Fruit fly (Drosophila melanogaster) whole organism, embryonic: ENCODE data around the gene Gprk2.

Experiments used
- Atf-2 ChIP-seq: fragments of 200-800 bp; sonication (Bioruptor generic); optimal IDR thresholded peaks from 2 replicates; lab custom pipeline; 2016; ENCODE audit warnings: missing biosample characterization, missing genetic modification characterization
- CG11696 ChIP-seq: fragments of 200-800 bp; sonication (Bioruptor generic); IDR thresholded peaks from 2 replicates; pipeline ENCODE4 v1.3.6; 2022; ENCODE audit warnings: missing biosample characterization, missing genetic modification characterization
- CG12769 ChIP-seq: fragments of 200-800 bp; sonication (Bioruptor generic); optimal IDR thresholded peaks from 2 replicates; lab custom pipeline; 2019; ENCODE audit warnings: missing biosample characterization, mild to moderate bottlenecking, missing genetic modification characterization, moderate library complexity
- CG13775 ChIP-seq: fragments of 200-800 bp; sonication (Bioruptor generic); optimal IDR thresholded peaks from 3 replicates; lab custom pipeline; 2017; ENCODE audit warnings: missing biosample characterization, mild to moderate bottlenecking, missing genetic modification characterization
- CG17186 ChIP-seq: fragments of 200-800 bp; sonication (Bioruptor generic); optimal IDR thresholded peaks from 3 replicates; lab custom pipeline; 2017; ENCODE audit warnings: missing biosample characterization, missing genetic modification reagents, missing genetic modification characterization
- CG1792 ChIP-seq: fragments of 200-800 bp; sonication (Bioruptor generic); optimal IDR thresholded peaks from 2 replicates; lab custom pipeline; 2016; ENCODE audit warnings: missing biosample characterization, missing genetic modification characterization
- CG18262 ChIP-seq: fragments of 200-800 bp; optimal IDR thresholded peaks from 3 replicates; lab custom pipeline; 2019; ENCODE audit warnings: missing biosample characterization, mild to moderate bottlenecking, missing genetic modification characterization, moderate library complexity
- CG30403 ChIP-seq: fragments of 200-800 bp; sonication (Bioruptor generic); optimal IDR thresholded peaks from 3 replicates; lab custom pipeline; 2016; ENCODE audit warnings: missing biosample characterization, missing genetic modification characterization
- CG30431 ChIP-seq: fragments of 200-800 bp; sonication (Bioruptor generic); optimal IDR thresholded peaks from 2 replicates; lab custom pipeline; 2017; ENCODE audit warnings: missing biosample characterization, missing genetic modification characterization
- CG3163 ChIP-seq: fragments of 200-800 bp; sonication (Bioruptor generic); optimal IDR thresholded peaks from 3 replicates; lab custom pipeline; 2016; ENCODE audit warnings: missing biosample characterization, missing genetic modification characterization
- CG33557 ChIP-seq: fragments of 200-800 bp; sonication (Bioruptor generic); optimal IDR thresholded peaks from 2 replicates; lab custom pipeline; 2019; ENCODE audit warnings: missing biosample characterization, mild to moderate bottlenecking, missing genetic modification characterization, moderate library complexity
- CG4360 ChIP-seq: fragments of 200-800 bp; sonication (Bioruptor generic); IDR thresholded peaks from 2 replicates; pipeline ENCODE4 v1.3.6; 2022; ENCODE audit warnings: missing biosample characterization, missing genetic modification characterization
- CG4730 ChIP-seq: fragments of 200-800 bp; sonication (Bioruptor generic); IDR thresholded peaks from 2 replicates; pipeline ENCODE4 v1.3.6; 2022; ENCODE audit warnings: missing biosample characterization, missing genetic modification characterization
- CG4820 ChIP-seq: fragments of 200-800 bp; sonication (Bioruptor generic); optimal IDR thresholded peaks from 3 replicates; lab custom pipeline; 2016; ENCODE audit warnings: missing biosample characterization, missing genetic modification characterization
- CG7786 ChIP-seq: fragments of 200-800 bp; sonication (Bioruptor generic); optimal IDR thresholded peaks from 2 replicates; lab custom pipeline; 2016; ENCODE audit warnings: missing biosample characterization, missing genetic modification characterization
- CG7839 ChIP-seq: fragments of 200-800 bp; sonication (Bioruptor generic); optimal IDR thresholded peaks from 3 replicates; lab custom pipeline; 2018; ENCODE audit warnings: missing biosample characterization, mild to moderate bottlenecking, missing genetic modification characterization, moderate library complexity
- CG7987 ChIP-seq: fragments of 200-800 bp; sonication (Bioruptor generic); optimal IDR thresholded peaks from 2 replicates; lab custom pipeline; 2018; ENCODE audit warnings: missing biosample characterization, mild to moderate bottlenecking, missing genetic modification characterization, moderate library complexity
- CG8765 ChIP-seq: fragments of 200-800 bp; sonication (Bioruptor generic); IDR thresholded peaks from 2 replicates; pipeline ENCODE4 v1.3.6; 2022; ENCODE audit warnings: missing biosample characterization, missing genetic modification characterization
- CG9817 ChIP-seq: fragments of 200-800 bp; sonication (Bioruptor generic); optimal IDR thresholded peaks from 2 replicates; lab custom pipeline; 2018; ENCODE audit warnings: missing biosample characterization, mild to moderate bottlenecking, missing genetic modification characterization, moderate library complexity
- CG9876 ChIP-seq: fragments of 200-800 bp; sonication (Bioruptor generic); optimal IDR thresholded peaks from 2 replicates; lab custom pipeline; 2016; ENCODE audit warnings: missing biosample characterization, missing genetic modification characterization
- D ChIP-seq, 2 experiments: fragments of 200-800 bp in 1 of 2; fragments of >200 bp in 1 of 2; sonication (Bioruptor generic) in 1 of 2; optimal IDR thresholded peaks; 2 replicates in 1 of 2; 3 replicates in 1 of 2; lab custom pipeline; 2017; ENCODE audit warnings: mild to moderate bottlenecking in 1 of 2, missing biosample characterization in 1 of 2, missing genetic modification characterization in 1 of 2, missing genetic modification reagents in 1 of 2
- D19B ChIP-seq: fragments of 200-800 bp; sonication (Bioruptor generic); optimal IDR thresholded peaks from 2 replicates; lab custom pipeline; 2017; ENCODE audit warnings: missing biosample characterization, mild to moderate bottlenecking, missing genetic modification characterization
- Dll ChIP-seq: fragments of 200-800 bp; sonication (Bioruptor generic); IDR thresholded peaks from 4 replicates; pipeline ENCODE4 v1.3.6; 2022; ENCODE audit warnings: missing biosample characterization, missing genetic modification characterization; ENCODE audit not compliant: partially characterized antibody
- Dp ChIP-seq: fragments of 200-800 bp; sonication (Bioruptor generic); optimal IDR thresholded peaks from 2 replicates; lab custom pipeline; 2018; ENCODE audit warnings: missing biosample characterization, mild to moderate bottlenecking, missing genetic modification characterization, moderate library complexity
- Hsf ChIP-seq: fragments of 200-800 bp; sonication (Bioruptor generic); optimal IDR thresholded peaks from 3 replicates; lab custom pipeline; 2016; ENCODE audit warnings: missing biosample characterization, missing genetic modification characterization
- MBD-R2 ChIP-seq: fragments of 200-800 bp; sonication (Bioruptor generic); IDR thresholded peaks from 2 replicates; pipeline ENCODE4 v1.3.6; 2022; ENCODE audit warnings: missing biosample characterization, missing genetic modification characterization
- Myb ChIP-seq: fragments of 200-800 bp; sonication (Bioruptor generic); optimal IDR thresholded peaks from 2 replicates; lab custom pipeline; 2016; ENCODE audit warnings: missing biosample characterization, missing genetic modification characterization
- Nf-YB ChIP-seq: fragments of 200-800 bp; sonication (Bioruptor generic); optimal IDR thresholded peaks from 3 replicates; lab custom pipeline; 2019; ENCODE audit warnings: missing biosample characterization, mild to moderate bottlenecking, missing genetic modification characterization, moderate library complexity
- Vsx1 ChIP-seq: fragments of 200-800 bp; sonication (Bioruptor generic); optimal IDR thresholded peaks from 2 replicates; lab custom pipeline; 2017; ENCODE audit warnings: missing biosample characterization, mild to moderate bottlenecking, missing genetic modification characterization, missing genetic modification reagents
- Xbp1 ChIP-seq: fragments of 200-800 bp; sonication (Bioruptor generic); optimal IDR thresholded peaks from 3 replicates; lab custom pipeline; 2016; ENCODE audit warnings: missing biosample characterization, mild to moderate bottlenecking, missing genetic modification characterization
- abd-A ChIP-seq: fragments of 200-800 bp; sonication (Bioruptor generic); optimal IDR thresholded peaks from 3 replicates; lab custom pipeline; 2019; ENCODE audit warnings: missing biosample characterization, mild to moderate bottlenecking, missing genetic modification characterization, moderate library complexity
- ac ChIP-seq: fragments of 200-800 bp; sonication (Bioruptor generic); optimal IDR thresholded peaks from 3 replicates; lab custom pipeline; 2017; ENCODE audit warnings: missing biosample characterization, mild to moderate bottlenecking, missing genetic modification characterization
- az2 ChIP-seq: fragments of 200-800 bp; sonication (Bioruptor generic); optimal IDR thresholded peaks from 3 replicates; lab custom pipeline; 2016; ENCODE audit warnings: missing biosample characterization, missing genetic modification characterization
- bcd ChIP-seq: fragments of 200-800 bp; sonication (Bioruptor generic); optimal IDR thresholded peaks from 2 replicates; lab custom pipeline; 2017; ENCODE audit warnings: missing biosample characterization, mild to moderate bottlenecking, missing genetic modification characterization
- cad ChIP-seq: fragments of >200 bp; optimal IDR thresholded peaks from 2 replicates; lab custom pipeline; 2017; ENCODE audit warnings: missing biosample characterization, missing genetic modification characterization
- cg ChIP-seq: fragments of 200-800 bp; sonication (Bioruptor generic); optimal IDR thresholded peaks from 3 replicates; lab custom pipeline; 2019; ENCODE audit warnings: missing biosample characterization, mild to moderate bottlenecking, missing genetic modification characterization, moderate library complexity
- crol ChIP-seq: fragments of 200-800 bp; sonication (Bioruptor generic); IDR thresholded peaks from 2 replicates; pipeline ENCODE4 v1.3.6; 2022; ENCODE audit warnings: missing biosample characterization, missing genetic modification characterization
- ewg ChIP-seq: fragments of 200-800 bp; sonication (Bioruptor generic); optimal IDR thresholded peaks from 3 replicates; lab custom pipeline; 2017; ENCODE audit warnings: mild to moderate bottlenecking, missing biosample characterization, missing genetic modification reagents, missing genetic modification characterization
- gsb ChIP-seq: fragments of 200-800 bp; sonication (Bioruptor generic); IDR thresholded peaks from 2 replicates; pipeline ENCODE4 v1.3.6; 2022; ENCODE audit warnings: missing biosample characterization, missing genetic modification characterization
- hkb ChIP-seq, 2 experiments: fragments of 200-800 bp in 1 of 2; fragments of >200 bp in 1 of 2; sonication (Bioruptor generic) in 1 of 2; IDR thresholded peaks in 1 of 2; optimal IDR thresholded peaks in 1 of 2; 2 replicates each; pipeline versions ENCODE4 v1.3.6 to Lab custom; 2017 to 2022; ENCODE audit warnings: missing biosample characterization in 1 of 2, missing genetic modification characterization in 1 of 2
- insv ChIP-seq, 2 experiments: fragments of 200-800 bp; sonication (Bioruptor generic); optimal IDR thresholded peaks; 3 replicates each; lab custom pipeline; 2016 to 2018; ENCODE audit warnings: missing biosample characterization in 2 of 2, missing genetic modification characterization in 2 of 2
- phol ChIP-seq: fragments of 200-800 bp; sonication (Bioruptor generic); optimal IDR thresholded peaks from 3 replicates; lab custom pipeline; 2018; ENCODE audit warnings: missing biosample characterization, mild to moderate bottlenecking, missing genetic modification characterization, moderate library complexity
- ro ChIP-seq: fragments of 200-800 bp; sonication (Bioruptor generic); IDR thresholded peaks from 2 replicates; pipeline ENCODE4 v1.3.6; 2022; ENCODE audit warnings: missing biosample characterization, missing genetic modification characterization
- run ChIP-seq: fragments of 200-800 bp; sonication (Bioruptor generic); optimal IDR thresholded peaks from 3 replicates; lab custom pipeline; 2018; ENCODE audit warnings: missing biosample characterization, mild to moderate bottlenecking, missing genetic modification characterization
- so ChIP-seq: fragments of 200-800 bp; sonication (Bioruptor generic); IDR thresholded peaks from 3 replicates; pipeline ENCODE4 v1.3.6; 2022; ENCODE audit warnings: missing biosample characterization, missing genetic modification characterization
- tll ChIP-seq, 2 experiments: fragments of 200-800 bp in 1 of 2; fragments of >200 bp in 1 of 2; sonication (Bioruptor generic) in 1 of 2; optimal IDR thresholded peaks; 2 replicates each; lab custom pipeline; 2017 to 2019; ENCODE audit warnings: missing biosample characterization in 2 of 2, missing genetic modification characterization in 2 of 2, mild to moderate bottlenecking in 1 of 2, moderate library complexity in 1 of 2
- trem ChIP-seq: fragments of 200-800 bp; optimal IDR thresholded peaks from 3 replicates; lab custom pipeline; 2019; ENCODE audit warnings: missing biosample characterization, mild to moderate bottlenecking, missing genetic modification characterization, moderate library complexity
- trh ChIP-seq: fragments of 200-800 bp; sonication (Bioruptor generic); optimal IDR thresholded peaks from 2 replicates; lab custom pipeline; 2016; ENCODE audit warnings: missing biosample characterization, missing genetic modification characterization
- unc-4 ChIP-seq: fragments of 200-800 bp; sonication (Bioruptor generic); IDR thresholded peaks from 2 replicates; pipeline ENCODE4 v1.3.6; 2022; ENCODE audit warnings: missing biosample characterization, missing genetic modification characterization; ENCODE audit not compliant: partially characterized antibody
- zfh1 ChIP-seq: fragments of 200-800 bp; sonication (Bioruptor generic); IDR thresholded peaks from 3 replicates; pipeline ENCODE4 v1.3.6; 2022; ENCODE audit warnings: missing biosample characterization, missing genetic modification characterization

Gene Gprk2

DNA sequence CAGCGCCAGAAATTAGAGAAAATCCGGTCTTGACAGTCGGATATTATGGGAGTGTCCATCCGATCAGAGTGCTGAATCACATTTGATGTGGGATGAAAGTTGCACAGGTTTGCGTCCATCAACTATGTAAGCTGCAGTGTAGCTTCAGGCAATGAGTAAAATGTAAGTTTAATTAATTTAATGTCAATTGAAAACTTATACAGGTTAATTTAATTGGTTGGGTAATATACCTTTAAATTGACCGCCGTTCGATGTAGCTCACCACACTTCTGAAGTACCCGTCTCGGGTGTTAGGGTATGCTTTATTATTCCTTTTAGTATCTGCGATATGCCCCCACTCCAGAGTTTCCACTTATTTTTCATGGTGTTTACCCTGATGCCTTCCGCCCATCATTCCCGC is 19.4 kb downstream of the Gprk2 start (continued):
- TF ChIP-seq CG3163 (GFP tag; lab: Kevin White, UChicago) (no peak), CG7786 (GFP tag; lab: Kevin White, UChicago) (no peak), CG30431 (GFP tag; lab: Kevin White, UChicago) (no peak), Vsx1 (GFP tag; lab: Kevin White, UChicago) (no peak), CG4730 (peak; percentile 54; the same call in 1 of the 2 replicates), CG13775 (no peak), Hsf (GFP tag; lab: Kevin White, UChicago) (no peak), insv (GFP tag; optimal IDR thresholded peaks at IDR 0.05; lab: Kevin White, UChicago) (no peak), crol (no peak), ro (GFP tag; lab: Robert Waterston, UW) (no peak), CG30403 (GFP tag; lab: Kevin White, UChicago) (no peak), CG8765 (GFP tag; lab: Robert Waterston, UW) (no peak), CG18262 (tag; lab: Kevin White, UChicago) (no peak), D (optimal IDR thresholded peaks at IDR 0.05; lab: Kevin White, UChicago) (no peak), D (GFP tag; optimal IDR thresholded peaks at IDR 0.05; lab: Kevin White, UChicago) (no peak), phol (tag; lab: Kevin White, UChicago) (no peak), Dp (no peak), cg (GFP tag; lab: Kevin White, UChicago) (no peak), Xbp1 (no peak), unc-4 (GFP tag; lab: Robert Waterston, UW) (no peak), MBD-R2 (GFP tag; lab: Robert Waterston, UW) (peak; percentile 30; the same call in 1 of the 2 replicates), CG4820 (GFP tag; lab: Kevin White, UChicago) (no peak), D19B (GFP tag; lab: Kevin White, UChicago) (no peak), so (GFP tag; lab: Robert Waterston, UW) (no peak), CG33557 (GFP tag; lab: Kevin White, UChicago) (no peak), abd-A (tag; lab: Kevin White, UChicago) (peak; percentile 40), gsb (GFP tag; lab: Robert Waterston, UW) (no peak), run (tag; lab: Kevin White, UChicago) (no peak), CG11696 (GFP tag; lab: Robert Waterston, UW) (no peak), ac (GFP tag; lab: Kevin White, UChicago) (no peak), hkb (optimal IDR thresholded peaks at IDR 0.05; lab: Kevin White, UChicago) (no peak), hkb (GFP tag; IDR thresholded peaks at IDR 0.05; lab: Robert Waterston, UW) (peak; percentile 55; the same call in 1 of the 2 replicates), CG12769 (tag; lab: Kevin White, UChicago) (peak; percentile 31), CG9876 (no peak), CG1792 (GFP tag; lab: Kevin White, UChicago) (no peak), ewg (GFP tag; lab: Kevin White, UChicago) (no peak), trem (tag; lab: Kevin White, UChicago) (no peak), Myb (no peak), az2 (GFP tag; lab: Kevin White, UChicago) (no peak), bcd (peak; percentile 20), Atf-2 (GFP tag; lab: Kevin White, UChicago) (no peak), CG4360 (0 out of 2 replicates have a peak, but pooled peaks have one; percentile 15), CG17186 (no peak), trh (GFP tag; lab: Kevin White, UChicago) (no peak), CG7987 (GFP tag; lab: Kevin White, UChicago) (no peak), Dll (GFP tag; lab: Robert Waterston, UW) (no peak), CG9817 (tag; lab: Kevin White, UChicago) (no peak), zfh1 (peak; percentile 56; the same call in 1 of the 3 replicates), Nf-YB (GFP tag; lab: Kevin White, UChicago) (no peak), CG7839 (tag; lab: Kevin White, UChicago) (peak; percentile 32), cad (no peak), tll (GFP tag; optimal IDR thresholded peaks at IDR 0.05; lab: Kevin White, UChicago) (no peak)
